Worm (Caenorhabditis elegans) whole organism, L3 larva: ENCODE data around the gene C06E1.9.

Experiments used
- daf-12 ChIP-seq: fragments of 150-350 bp; optimal IDR thresholded peaks from 2 replicates; lab custom pipeline; 2014; ENCODE audit warnings: missing biosample characterization, missing genetic modification reagents, missing genetic modification characterization
- lin-39 ChIP-seq: fragments of 150-350 bp; optimal IDR thresholded peaks from 2 replicates; lab custom pipeline; 2018; ENCODE audit warnings: missing biosample characterization, missing genetic modification reagents, missing genetic modification characterization
- nhr-77 ChIP-seq: fragments of 150-350 bp; optimal IDR thresholded peaks from 2 replicates; lab custom pipeline; 2014; ENCODE audit warnings: missing biosample characterization, missing genetic modification characterization

ce11 chrIII:8579367-8579766 is 30.2 kb downstream of the C06E1.9 start:
- TF ChIP-seq lin-39 (no peak), daf-12 (tag; lab: Kevin White, UChicago) (no peak), nhr-77 (tag; lab: Kevin White, UChicago) (no peak)
